Worm (Caenorhabditis elegans) whole organism, mixed stage, embryonic: ENCODE results near the gene hot-3.

Experiments used
- M03D4.4 ChIP-seq: sonication (generic microtip); optimal IDR thresholded peaks from 2 replicates; lab custom pipeline; 2017; ENCODE audit warnings: mild to moderate bottlenecking, missing genetic modification characterization, missing compliant biosample characterization
- bed-3 ChIP-seq: fragments of 200-800 bp; sonication (Bioruptor generic); optimal IDR thresholded peaks from 3 replicates; lab custom pipeline; 2018; ENCODE audit warnings: mild to moderate bottlenecking, missing genetic modification characterization, moderate library complexity, missing compliant biosample characterization
- blmp-1 ChIP-seq: fragments of 150-350 bp; optimal IDR thresholded peaks from 2 replicates; lab custom pipeline; 2014; ENCODE audit warnings: missing biosample characterization, missing genetic modification characterization
- ceh-39 ChIP-seq: fragments of 150-350 bp; optimal IDR thresholded peaks from 2 replicates; lab custom pipeline; 2014; ENCODE audit warnings: missing biosample characterization, missing genetic modification characterization
- ceh-43 ChIP-seq: fragments of 200-800 bp; sonication (Bioruptor generic); optimal IDR thresholded peaks from 2 replicates; lab custom pipeline; 2018; ENCODE audit warnings: mild to moderate bottlenecking, missing genetic modification characterization, moderate library complexity, missing compliant biosample characterization
- ceh-83 ChIP-seq: fragments of 200-800 bp; sonication (Bioruptor generic); optimal IDR thresholded peaks from 2 replicates; lab custom pipeline; 2018; ENCODE audit warnings: mild to moderate bottlenecking, missing genetic modification characterization, missing compliant biosample characterization
- ces-1 ChIP-seq: fragments of 150-350 bp; optimal IDR thresholded peaks from 2 replicates; lab custom pipeline; 2014; ENCODE audit warnings: missing biosample characterization, missing genetic modification reagents, missing genetic modification characterization
- cnd-1 ChIP-seq: fragments of 200-800 bp; sonication (Bioruptor generic); optimal IDR thresholded peaks from 2 replicates; lab custom pipeline; 2018; ENCODE audit warnings: mild to moderate bottlenecking, missing genetic modification characterization, missing compliant biosample characterization
- drap-1 ChIP-seq: fragments of 200-800 bp; sonication (Bioruptor generic); optimal IDR thresholded peaks from 3 replicates; lab custom pipeline; 2018; ENCODE audit warnings: mild to moderate bottlenecking, missing genetic modification characterization, missing compliant biosample characterization
- elt-1 ChIP-seq: sonication (generic microtip); optimal IDR thresholded peaks from 2 replicates; lab custom pipeline; 2017; ENCODE audit warnings: missing genetic modification characterization, mild to moderate bottlenecking, missing compliant biosample characterization, antibody characterized with exemption, moderate library complexity, borderline replicate concordance; ENCODE audit not compliant: insufficient read depth
- elt-3 ChIP-seq: fragments of 150-350 bp; optimal IDR thresholded peaks from 2 replicates; lab custom pipeline; 2014; ENCODE audit warnings: missing biosample characterization, missing genetic modification characterization
- flh-1 ChIP-seq: fragments of 200-800 bp; sonication (Bioruptor generic); optimal IDR thresholded peaks from 2 replicates; lab custom pipeline; 2018; ENCODE audit warnings: mild to moderate bottlenecking, missing genetic modification characterization, moderate library complexity, missing compliant biosample characterization
- hlh-1 ChIP-seq: fragments of 150-350 bp; optimal IDR thresholded peaks from 2 replicates; lab custom pipeline; 2014; ENCODE audit warnings: missing biosample characterization, missing genetic modification reagents, missing genetic modification characterization
- lin-13 ChIP-seq: fragments of 150-350 bp; optimal IDR thresholded peaks from 2 replicates; lab custom pipeline; 2014; ENCODE audit warnings: missing biosample characterization, missing genetic modification characterization
- lin-32 ChIP-seq: fragments of 200-800 bp; sonication (Bioruptor generic); optimal IDR thresholded peaks from 2 replicates; lab custom pipeline; 2018; ENCODE audit warnings: mild to moderate bottlenecking, missing genetic modification characterization, missing compliant biosample characterization
- lsy-2 ChIP-seq: fragments of 150-350 bp; optimal IDR thresholded peaks from 2 replicates; lab custom pipeline; 2014; ENCODE audit warnings: missing biosample characterization, missing genetic modification characterization
- mab-5 ChIP-seq: fragments of 150-350 bp; optimal IDR thresholded peaks from 2 replicates; lab custom pipeline; 2014; ENCODE audit warnings: missing biosample characterization, missing genetic modification characterization
- mep-1 ChIP-seq: fragments of 150-350 bp; optimal IDR thresholded peaks from 2 replicates; lab custom pipeline; 2017; ENCODE audit warnings: missing biosample characterization, missing genetic modification reagents, missing genetic modification characterization, inconsistent platforms
- mls-2 ChIP-seq: sonication (generic microtip); optimal IDR thresholded peaks from 2 replicates; lab custom pipeline; 2016; ENCODE audit warnings: mild to moderate bottlenecking, missing genetic modification characterization, moderate library complexity, missing compliant biosample characterization
- nhr-12 ChIP-seq: fragments of 150-350 bp; optimal IDR thresholded peaks from 2 replicates; lab custom pipeline; 2014; ENCODE audit warnings: missing biosample characterization, missing genetic modification characterization
- nhr-2 ChIP-seq: fragments of 150-350 bp; optimal IDR thresholded peaks from 2 replicates; lab custom pipeline; 2014; ENCODE audit warnings: missing biosample characterization, missing genetic modification characterization
- nhr-237 ChIP-seq: fragments of 150-350 bp; optimal IDR thresholded peaks from 2 replicates; lab custom pipeline; 2014; ENCODE audit warnings: missing biosample characterization, missing genetic modification characterization
- nhr-76 ChIP-seq: sonication (generic microtip); optimal IDR thresholded peaks from 2 replicates; lab custom pipeline; 2017; ENCODE audit warnings: missing biosample characterization, missing genetic modification characterization
- pha-4 ChIP-seq: fragments of 150-350 bp; optimal IDR thresholded peaks from 2 replicates; lab custom pipeline; 2018; ENCODE audit warnings: missing biosample characterization, missing genetic modification reagents, missing genetic modification characterization
- sem-2 ChIP-seq: fragments of 200-800 bp; sonication (Bioruptor generic); optimal IDR thresholded peaks from 2 replicates; lab custom pipeline; 2018; ENCODE audit warnings: mild to moderate bottlenecking, missing genetic modification characterization, missing compliant biosample characterization
- snpc-4 ChIP-seq: fragments of 150-350 bp; optimal IDR thresholded peaks from 2 replicates; lab custom pipeline; 2014; ENCODE audit warnings: missing biosample characterization, missing genetic modification characterization
- sptf-1 ChIP-seq: sonication (generic microtip); optimal IDR thresholded peaks from 2 replicates; lab custom pipeline; 2017; ENCODE audit warnings: mild to moderate bottlenecking, missing genetic modification characterization, moderate library complexity, missing compliant biosample characterization
- tbx-8 ChIP-seq: fragments of 200-800 bp; sonication (Bioruptor generic); optimal IDR thresholded peaks from 2 replicates; lab custom pipeline; 2018; ENCODE audit warnings: mild to moderate bottlenecking, missing genetic modification characterization, moderate library complexity, missing compliant biosample characterization
- unc-120 ChIP-seq: sonication (generic microtip); optimal IDR thresholded peaks from 2 replicates; lab custom pipeline; 2017; ENCODE audit warnings: missing genetic modification characterization, missing compliant biosample characterization; ENCODE audit not compliant: poor library complexity, severe bottlenecking
- unc-39 ChIP-seq: fragments of 150-350 bp; optimal IDR thresholded peaks from 2 replicates; lab custom pipeline; 2014; ENCODE audit warnings: missing biosample characterization, missing genetic modification characterization
- unc-62 ChIP-seq: fragments of 150-350 bp; optimal IDR thresholded peaks from 2 replicates; lab custom pipeline; 2014; ENCODE audit warnings: missing biosample characterization, missing genetic modification reagents, missing genetic modification characterization
- zip-8 ChIP-seq: fragments of 150-350 bp; optimal IDR thresholded peaks from 2 replicates; lab custom pipeline; 2014; ENCODE audit warnings: missing biosample characterization, missing genetic modification characterization
- ztf-11 ChIP-seq: fragments of 150-350 bp; optimal IDR thresholded peaks from 2 replicates; lab custom pipeline; 2014; ENCODE audit warnings: missing biosample characterization, missing genetic modification characterization

hot-3 gene

DNA sequence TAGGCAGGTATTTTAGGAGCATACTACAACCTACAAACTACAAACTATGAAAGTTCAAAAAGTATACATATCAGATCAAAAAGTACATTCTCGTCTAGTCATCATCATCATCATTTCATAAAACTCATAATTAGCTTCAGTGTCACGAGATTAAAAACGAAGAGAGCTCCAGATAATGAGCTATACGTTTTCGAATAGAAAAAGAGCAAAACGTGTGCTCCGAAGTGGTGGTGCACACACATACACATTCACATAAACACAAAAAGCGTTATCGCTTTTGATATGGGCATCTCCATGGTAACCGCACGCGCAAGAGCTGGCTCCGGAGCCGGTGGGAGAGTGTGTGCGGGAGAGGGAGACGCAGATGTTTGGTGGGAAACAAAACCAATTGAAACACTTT, 32.5 kb upstream of the hot-3 start:
- TF ChIP-seq pha-4 (no peak), nhr-76 (tag; lab: Kevin White, UChicago) (no peak), ceh-43 (no peak), ceh-39 (tag; lab: Kevin White, UChicago) (no peak), ceh-83 (GFP tag; lab: Kevin White, UChicago) (no peak), elt-1 (tag; lab: Kevin White, UChicago) (no peak), M03D4.4 (tag; lab: Kevin White, UChicago) (no peak), snpc-4 (tag; lab: Kevin White, UChicago) (no peak), nhr-12 (no peak), sem-2 (GFP tag; lab: Kevin White, UChicago) (no peak), mab-5 (tag; lab: Kevin White, UChicago) (no peak), ces-1 (GFP tag; lab: Kevin White, UChicago) (no peak), nhr-237 (tag; lab: Kevin White, UChicago) (no peak), unc-62 (GFP tag; lab: Kevin White, UChicago) (no peak), cnd-1 (no peak), lin-13 (tag; lab: Kevin White, UChicago) (no peak), flh-1 (GFP tag; lab: Kevin White, UChicago) (no peak), elt-3 (no peak)

- TF ChIP-seq unc-39 (tag; lab: Kevin White, UChicago) (no peak), nhr-2 (tag; lab: Kevin White, UChicago) (no peak), M03D4.4 (tag; lab: Kevin White, UChicago) (no peak), elt-3 (no peak), ceh-39 (tag; lab: Kevin White, UChicago) (no peak), drap-1 (GFP tag; lab: Kevin White, UChicago) (no peak), mls-2 (no peak), nhr-12 (no peak), mep-1 (tag; lab: Kevin White, UChicago) (no peak), unc-120 (no peak), lsy-2 (tag; lab: Kevin White, UChicago) (no peak), blmp-1 (tag; lab: Kevin White, UChicago) (no peak), lin-13 (tag; lab: Kevin White, UChicago) (no peak), ztf-11 (tag; lab: Kevin White, UChicago) (no peak), nhr-76 (tag; lab: Kevin White, UChicago) (no peak), ces-1 (GFP tag; lab: Kevin White, UChicago) (no peak)
Observed at ce11 chrII:13962319-13962718, 30.5 kb upstream of the hot-3 start, which contains the start of gene rpi-1. rpi-1 (minus strand) TSS chrII:13962419.

ce11 chrII:13961567-13961966, 29.7 kb upstream of the hot-3 start:
- no peak for TF ChIP-seq tbx-8 (GFP tag; lab: Kevin White, UChicago)
- TF ChIP-seq mls-2, result no peak

DNA sequence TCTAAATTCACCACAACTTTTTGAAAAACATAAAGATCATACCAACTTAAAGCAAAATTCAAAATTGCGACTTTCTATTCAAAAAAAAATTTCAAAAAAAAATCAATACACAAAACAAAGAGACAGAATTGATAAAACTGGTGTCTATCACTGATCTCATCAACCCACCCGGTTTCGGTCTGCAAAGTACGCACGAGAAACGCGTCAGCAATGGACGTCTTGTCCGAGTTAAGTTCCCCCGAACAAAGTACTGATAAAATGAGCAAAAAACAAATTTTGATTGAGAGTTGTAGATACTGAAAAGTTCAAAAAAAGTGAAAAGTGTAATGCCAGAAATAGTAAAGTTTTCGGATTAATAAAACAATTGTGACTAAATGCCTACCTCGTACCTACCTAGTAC, 26.5 kb upstream of the hot-3 start:
- no peak for TF ChIP-seq nhr-2 (tag; lab: Kevin White, UChicago)
- TF ChIP-seq flh-1 (GFP tag; lab: Kevin White, UChicago), result no peak
- no peak for TF ChIP-seq bed-3
- TF ChIP-seq drap-1 (GFP tag; lab: Kevin White, UChicago), result no peak
- TF ChIP-seq ceh-39 (tag; lab: Kevin White, UChicago), result no peak
- TF ChIP-seq unc-62 (GFP tag; lab: Kevin White, UChicago), result no peak
- no peak for TF ChIP-seq ces-1 (GFP tag; lab: Kevin White, UChicago)
- no peak for TF ChIP-seq ceh-83 (GFP tag; lab: Kevin White, UChicago)
- TF ChIP-seq lin-32, result no peak
- TF ChIP-seq zip-8 (tag; lab: Kevin White, UChicago), result no peak
- TF ChIP-seq nhr-76 (tag; lab: Kevin White, UChicago), result no peak
- TF ChIP-seq hlh-1 (tag; lab: Kevin White, UChicago), result no peak
- TF ChIP-seq ztf-11 (tag; lab: Kevin White, UChicago), result no peak
- no peak for TF ChIP-seq nhr-237 (tag; lab: Kevin White, UChicago)
- TF ChIP-seq sptf-1 (tag; lab: Kevin White, UChicago), result no peak
- TF ChIP-seq tbx-8 (GFP tag; lab: Kevin White, UChicago), result no peak
- TF ChIP-seq, all 35 proteins: peak for 0
